Worm (Caenorhabditis elegans): ENCODE results near the gene oac-1.

ce11 chrV:19501389-19501788 is 54.4 kb downstream of the oac-1 start:
- TF ChIP-seq him-1 (tag; optimal IDR thresholded peaks at IDR 0.05) (no peak), W03F9.2 (tag; optimal IDR thresholded peaks at IDR 0.05) (no peak)
